Fruit fly (Drosophila melanogaster) whole organism, prepupa: ENCODE results near the gene CG2652.

ENCODE experiments used
- Blimp-1 ChIP-seq: fragments of 200-800 bp; sonication (Bioruptor generic); optimal IDR thresholded peaks from 3 replicates; lab custom pipeline; 2017; ENCODE audit warnings: missing biosample characterization, missing genetic modification characterization, mild to moderate bottlenecking, moderate library complexity, missing genetic modification reagents
- CG6854 ChIP-seq: fragments of 200-800 bp; sonication (Bioruptor generic); optimal IDR thresholded peaks from 2 replicates; lab custom pipeline; 2017; ENCODE audit warnings: missing biosample characterization, mild to moderate bottlenecking, missing genetic modification characterization
- lz ChIP-seq: fragments of 200-800 bp; sonication (Bioruptor generic); optimal IDR thresholded peaks from 3 replicates; lab custom pipeline; 2016; ENCODE audit warnings: missing biosample characterization, missing genetic modification characterization
- topi ChIP-seq: fragments of 200-800 bp; sonication (Bioruptor generic); optimal IDR thresholded peaks from 3 replicates; lab custom pipeline; 2016; ENCODE audit warnings: missing biosample characterization, missing genetic modification characterization

DNA sequence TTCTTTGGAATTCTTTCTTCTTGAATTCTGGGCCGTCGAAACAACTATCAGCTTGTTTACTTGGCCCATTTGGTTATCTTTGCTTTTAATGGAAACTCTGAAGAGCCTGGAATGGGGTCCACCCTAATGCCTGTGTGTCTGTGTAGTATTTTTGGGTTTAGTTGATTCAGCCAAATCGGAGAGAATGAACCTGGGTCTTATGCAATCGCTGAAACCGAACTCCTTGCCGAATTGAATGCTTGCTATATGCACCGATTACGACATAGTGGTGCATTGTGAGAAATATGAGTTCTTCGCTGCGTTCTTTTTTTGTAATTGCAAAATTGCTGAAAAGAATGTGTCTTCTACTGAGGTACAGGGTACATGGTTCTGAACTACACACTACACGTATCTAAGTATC lies 4.2 kb upstream of the CG2652 start:
- TF ChIP-seq topi (GFP tag; lab: Kevin White, UChicago) (no peak), Blimp-1 (GFP tag; lab: Kevin White, UChicago) (no peak), CG6854 (GFP tag; lab: Kevin White, UChicago) (no peak), lz (GFP tag; lab: Kevin White, UChicago) (no peak)
